Worm (Caenorhabditis elegans) whole organism, L2 larva: Measurements from ENCODE around the gene clh-1.

Source experiments
- ZK546.5 ChIP-seq: sonication (generic microtip); optimal IDR thresholded peaks from 2 replicates; lab custom pipeline; 2017; ENCODE audit warnings: missing biosample characterization, missing genetic modification characterization
- gmeb-1 ChIP-seq: fragments of 150-350 bp; optimal IDR thresholded peaks from 2 replicates; lab custom pipeline; 2014; ENCODE audit warnings: missing biosample characterization, missing genetic modification characterization
- lsy-2 ChIP-seq, 2 experiments: fragments of 150-350 bp in 1 of 2; sonication (generic microtip) in 1 of 2; optimal IDR thresholded peaks; 2 replicates each; lab custom pipeline; 2014 to 2017; ENCODE audit warnings: missing biosample characterization in 2 of 2, missing genetic modification characterization in 2 of 2
- nhr-12 ChIP-seq: fragments of 150-350 bp; optimal IDR thresholded peaks from 2 replicates; lab custom pipeline; 2014; ENCODE audit warnings: missing biosample characterization, missing genetic modification characterization
- nhr-129 ChIP-seq: fragments of 150-350 bp; optimal IDR thresholded peaks from 2 replicates; lab custom pipeline; 2014; ENCODE audit warnings: missing biosample characterization, missing genetic modification characterization
- sma-3 ChIP-seq: sonication (generic microtip); optimal IDR thresholded peaks from 2 replicates; lab custom pipeline; 2016; ENCODE audit warnings: missing genetic modification reagents, missing genetic modification characterization, missing compliant biosample characterization

DNA sequence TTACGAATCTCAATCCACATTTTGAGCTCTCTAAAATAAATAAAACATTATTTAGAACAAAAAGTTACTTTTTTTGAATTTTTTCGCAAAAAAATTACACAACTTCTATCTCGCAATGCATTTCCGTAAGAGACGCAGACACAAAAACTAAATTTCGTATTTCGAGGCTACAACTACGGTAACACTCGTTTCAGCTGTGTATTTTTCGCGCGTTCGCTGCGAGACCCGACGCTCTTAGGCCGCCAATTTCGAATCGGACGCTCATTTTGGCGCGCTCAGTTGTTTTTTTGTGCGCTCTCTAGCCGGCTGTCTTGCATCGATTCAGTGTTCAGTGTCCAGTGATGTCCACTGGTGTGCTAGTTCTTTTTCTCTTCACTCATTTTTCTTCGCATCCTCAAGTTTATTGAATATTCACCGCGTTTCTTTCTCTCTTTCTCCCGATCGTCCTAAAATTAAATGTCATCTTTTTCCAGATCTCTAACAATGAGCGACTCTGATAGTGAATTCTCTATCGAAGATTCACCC, 18.5 kb upstream of the clh-1 start, which contains the start of the genes npp-3 and top-2:
- TF ChIP-seq lsy-2 (tag; optimal IDR thresholded peaks at IDR 0.05; lab: Kevin White, UChicago) = peak; percentile 99
- peak; percentile 79 for TF ChIP-seq ZK546.5
- TF ChIP-seq sma-3 = peak; percentile 89
- TF ChIP-seq nhr-12 (tag; lab: Kevin White, UChicago) = no peak
- peak; percentile 98 for TF ChIP-seq gmeb-1
- peak; percentile 96 for TF ChIP-seq nhr-129 (tag; lab: Kevin White, UChicago)
